Fruit fly (Drosophila melanogaster): Measurements from ENCODE around the gene CG9727.

Gene CG9727

dm6 chr3R:6416242-6416641 lies 40.2 kb downstream of the CG9727 start (continued):
- no peak for TF ChIP-seq CG14860 (GFP tag; IDR thresholded peaks at IDR 0.05; ENCODE audit: partially characterized antibody)
- peak; percentile 19 for TF ChIP-seq NC2α (GFP tag; optimal IDR thresholded peaks at IDR 0.05)
- peak; percentile 24 for TF ChIP-seq CG4282 (GFP tag; optimal IDR thresholded peaks at IDR 0.05)
- peak; percentile 47 for TF ChIP-seq luna (GFP tag; optimal IDR thresholded peaks at IDR 0.05)
- TF ChIP-seq CG8944 (GFP tag; optimal IDR thresholded peaks at IDR 0.05), result peak; percentile 37
- TF ChIP-seq lov (optimal IDR thresholded peaks at IDR 0.05), result no peak
- peak; percentile 71; the same call in 1 of the 3 replicates for TF ChIP-seq lov (GFP tag; IDR thresholded peaks at IDR 0.05)
- no peak for TF ChIP-seq fd64A (GFP tag; optimal IDR thresholded peaks at IDR 0.05)
- TF ChIP-seq ERR (GFP tag; optimal IDR thresholded peaks at IDR 0.05), result peak; percentile 70
- no peak for TF ChIP-seq Sin3A (optimal IDR thresholded peaks at IDR 0.05)
- TF ChIP-seq tin (GFP tag; optimal IDR thresholded peaks at IDR 0.05), result peak; percentile 64
- TF ChIP-seq sisA (GFP tag; IDR thresholded peaks at IDR 0.05), result peak; percentile 78
- peak; percentile 47 for TF ChIP-seq B-H2 (GFP tag; optimal IDR thresholded peaks at IDR 0.05)
- TF ChIP-seq CG1647 (GFP tag; optimal IDR thresholded peaks at IDR 0.05), result peak; percentile 46
- peak; percentile 95 for TF ChIP-seq Ets65A (GFP tag)
- no peak for TF ChIP-seq vnd (GFP tag; IDR thresholded peaks at IDR 0.05; ENCODE audit: partially characterized antibody)
- TF ChIP-seq CG32767 (GFP tag; IDR thresholded peaks at IDR 0.05), result 0 out of 2 replicates have a peak, but pooled peaks have one; percentile 56
- peak; percentile 87 for TF ChIP-seq CG14014 (GFP tag; IDR thresholded peaks at IDR 0.05)
- peak; percentile 66 for TF ChIP-seq zfh2 (GFP tag; optimal IDR thresholded peaks at IDR 0.05)
- peak; percentile 58 for TF ChIP-seq CG10959 (GFP tag; IDR thresholded peaks at IDR 0.05)
- peak; percentile 48; the same call in 1 of the 2 replicates for TF ChIP-seq E2f2 (GFP tag; IDR thresholded peaks at IDR 0.05)
- no peak for TF ChIP-seq cato (GFP tag; optimal IDR thresholded peaks at IDR 0.05; ENCODE audit: borderline replicate concordance)
- no peak for TF ChIP-seq HLHmδ (GFP tag; optimal IDR thresholded peaks at IDR 0.05)
- peak; percentile 48 for TF ChIP-seq CG10267 (tag; optimal IDR thresholded peaks at IDR 0.05)
- TF ChIP-seq insv (GFP tag; optimal IDR thresholded peaks at IDR 0.05), result no peak
- TF ChIP-seq oc (tag; optimal IDR thresholded peaks at IDR 0.05), result peak; percentile 3
- TF ChIP-seq nerfin-1 (tag; optimal IDR thresholded peaks at IDR 0.05), result peak; percentile 22
- peak; percentile 77 for TF ChIP-seq Ada2b (GFP tag; IDR thresholded peaks at IDR 0.05)
- TF ChIP-seq btn (GFP tag; optimal IDR thresholded peaks at IDR 0.05), result peak; percentile 30
- TF ChIP-seq CG10431 (GFP tag; optimal IDR thresholded peaks at IDR 0.05), result no peak
- TF ChIP-seq CG15011 (GFP tag; optimal IDR thresholded peaks at IDR 0.05), result peak; percentile 64
- no peak for TF ChIP-seq prd (optimal IDR thresholded peaks at IDR 0.05)
- TF ChIP-seq prd (GFP tag; IDR thresholded peaks at IDR 0.05), result peak; percentile 80
- TF ChIP-seq CG10366 (GFP tag; IDR thresholded peaks at IDR 0.05), result peak; percentile 81
- TF ChIP-seq PHDP (tag; optimal IDR thresholded peaks at IDR 0.05), result peak; percentile 82
- TF ChIP-seq tgo (GFP tag; IDR thresholded peaks at IDR 0.05), result peak; percentile 83
- no peak for TF ChIP-seq h (optimal IDR thresholded peaks at IDR 0.05)
- TF ChIP-seq CG6813 (GFP tag; optimal IDR thresholded peaks at IDR 0.05), result peak; percentile 80
- peak; percentile 63 for TF ChIP-seq NFAT (GFP tag; IDR thresholded peaks at IDR 0.05)
- TF ChIP-seq pzg (GFP tag; optimal IDR thresholded peaks at IDR 0.05), result peak; percentile 12
- no peak for TF ChIP-seq CG30020 (tag; optimal IDR thresholded peaks at IDR 0.05)
- TF ChIP-seq Antp (GFP tag; optimal IDR thresholded peaks at IDR 0.05), result peak; percentile 83
- TF ChIP-seq lmd (GFP tag; IDR thresholded peaks at IDR 0.05), result peak; percentile 88
- TF ChIP-seq nau (GFP tag; optimal IDR thresholded peaks at IDR 0.05), result peak; percentile 67
- no peak for TF ChIP-seq ato (GFP tag; IDR thresholded peaks at IDR 0.05; ENCODE audit: partially characterized antibody)
- TF ChIP-seq CG42726 (GFP tag; IDR thresholded peaks at IDR 0.05; ENCODE audit: partially characterized antibody), result no peak
- TF ChIP-seq CG7786 (GFP tag; optimal IDR thresholded peaks at IDR 0.05), result peak; percentile 78
- TF ChIP-seq CG8478 (optimal IDR thresholded peaks at IDR 0.05), result no peak
- peak; percentile 87 for TF ChIP-seq CG7839 (tag; optimal IDR thresholded peaks at IDR 0.05)
- peak; percentile 92 for TF ChIP-seq CG13894 (tag; optimal IDR thresholded peaks at IDR 0.05)
- TF ChIP-seq CG13775 (GFP tag; optimal IDR thresholded peaks at IDR 0.05), result peak; percentile 54
- TF ChIP-seq HHEX (GFP tag; optimal IDR thresholded peaks at IDR 0.05), result peak; percentile 81
- peak; percentile 36 for TF ChIP-seq tap (tag; optimal IDR thresholded peaks at IDR 0.05)

Measured in whole organism, embryonic.